Worm (Caenorhabditis elegans): ENCODE results near the gene srsx-24.

srsx-24 gene

ce11 chrV:7379384-7379783, at the start of gene srsx-24:
TSS of gene srsx-24 (minus strand) at chrV:7379484.
- TF ChIP-seq ceh-9 (tag; optimal IDR thresholded peaks at IDR 0.05), result no peak
- no peak for TF ChIP-seq nhr-12 (tag; optimal IDR thresholded peaks at IDR 0.05)
- no peak for TF ChIP-seq zag-1 (tag; optimal IDR thresholded peaks at IDR 0.05)
- no peak for TF ChIP-seq pha-4 (tag; optimal IDR thresholded peaks at IDR 0.05)
- no peak for TF ChIP-seq ceh-82 (tag; optimal IDR thresholded peaks at IDR 0.05)
- TF ChIP-seq ceh-16 (tag; optimal IDR thresholded peaks at IDR 0.05), result no peak
- TF ChIP-seq lin-39 (tag; optimal IDR thresholded peaks at IDR 0.05), result no peak
- no peak for TF ChIP-seq egl-5 (tag; optimal IDR thresholded peaks at IDR 0.05)
- TF ChIP-seq nhr-25 (tag; optimal IDR thresholded peaks at IDR 0.05), result no peak
- TF ChIP-seq skn-1 (tag; optimal IDR thresholded peaks at IDR 0.05), result no peak

- TF ChIP-seq skn-1 (tag; optimal IDR thresholded peaks at IDR 0.05) (no peak), ztf-4 (tag; optimal IDR thresholded peaks at IDR 0.05) (no peak), egl-27 (tag; optimal IDR thresholded peaks at IDR 0.05) (no peak), lsy-12 (tag; optimal IDR thresholded peaks at IDR 0.05) (no peak), daf-12 (tag; optimal IDR thresholded peaks at IDR 0.05) (no peak), fos-1 (tag; optimal IDR thresholded peaks at IDR 0.05) (no peak), R02D3.7 (tag; optimal IDR thresholded peaks at IDR 0.05) (no peak), nhr-28 (tag; optimal IDR thresholded peaks at IDR 0.05) (no peak), nhr-77 (tag; optimal IDR thresholded peaks at IDR 0.05) (no peak), elt-2 (tag; optimal IDR thresholded peaks at IDR 0.05) (no peak)
Observed at ce11 chrV:7428880-7429279, 49.6 kb upstream of the srsx-24 start, which contains the start of gene srw-69. TSS of gene srw-69 (minus strand) at chrV:7428980.

ce11 chrV:7426594-7426993, 47.3 kb upstream of the srsx-24 start, which contains the start of gene srw-68:
TSS of gene srw-68 (minus strand) at chrV:7426694.
- no peak for TF ChIP-seq egl-5 (tag; optimal IDR thresholded peaks at IDR 0.05)
- TF ChIP-seq nhr-23 (tag; optimal IDR thresholded peaks at IDR 0.05), result no peak
- TF ChIP-seq R02D3.7 (tag; optimal IDR thresholded peaks at IDR 0.05), result no peak
- no peak for TF ChIP-seq skn-1 (tag; optimal IDR thresholded peaks at IDR 0.05)
- TF ChIP-seq egl-27 (tag; optimal IDR thresholded peaks at IDR 0.05), result no peak
- no peak for TF ChIP-seq elt-1 (tag; optimal IDR thresholded peaks at IDR 0.05)
- no peak for TF ChIP-seq ceh-28 (tag; optimal IDR thresholded peaks at IDR 0.05)

ce11 chrV:7424336-7424735, 45.1 kb upstream of the srsx-24 start, which contains the start of gene F18E3.10:
TSS of gene F18E3.10 (minus strand) at chrV:7424436.
- TF ChIP-seq fos-1 (tag; optimal IDR thresholded peaks at IDR 0.05) (no peak), nhr-23 (tag; optimal IDR thresholded peaks at IDR 0.05) (no peak), nhr-11 (tag; optimal IDR thresholded peaks at IDR 0.05) (no peak), mml-1 (tag; optimal IDR thresholded peaks at IDR 0.05) (no peak), unc-62 (GFP tag; optimal IDR thresholded peaks at IDR 0.05) (no peak), ceh-82 (tag; optimal IDR thresholded peaks at IDR 0.05) (no peak)

- no peak for TF ChIP-seq mdl-1 (tag; optimal IDR thresholded peaks at IDR 0.05)
- TF ChIP-seq snpc-4 (tag; optimal IDR thresholded peaks at IDR 0.05), result no peak
- TF ChIP-seq elt-1 (tag; optimal IDR thresholded peaks at IDR 0.05), result no peak
- TF ChIP-seq fkh-10 (GFP tag; optimal IDR thresholded peaks at IDR 0.05), result no peak
- no peak for TF ChIP-seq nhr-23 (tag; optimal IDR thresholded peaks at IDR 0.05)
- no peak for TF ChIP-seq skn-1 (tag; optimal IDR thresholded peaks at IDR 0.05)
- TF ChIP-seq nhr-77 (tag; optimal IDR thresholded peaks at IDR 0.05), result no peak
- no peak for TF ChIP-seq tbx-2 (tag; optimal IDR thresholded peaks at IDR 0.05)
- no peak for TF ChIP-seq jun-1 (tag; optimal IDR thresholded peaks at IDR 0.05)
- no peak for TF ChIP-seq nfya-1 (tag; optimal IDR thresholded peaks at IDR 0.05; ENCODE audit: insufficient read depth)
- no peak for TF ChIP-seq daf-12 (tag; optimal IDR thresholded peaks at IDR 0.05)
Observed at ce11 chrV:7420162-7420561, 40.9 kb upstream of the srsx-24 start, which contains the start of gene srxa-4. TSS of gene srxa-4 (plus strand) at chrV:7420462.

- no peak for TF ChIP-seq nhr-237 (tag; optimal IDR thresholded peaks at IDR 0.05)
- peak; percentile 62 for TF ChIP-seq nhr-43 (tag; optimal IDR thresholded peaks at IDR 0.05; ENCODE audit: poor library complexity, severe bottlenecking)
Observed at ce11 chrV:7417018-7417716, 37.9 kb upstream of the srsx-24 start, which contains the start of gene srw-67. TSS of gene srw-67 (plus strand) at chrV:7417660.

All from whole organism, L3 larva.